Worm (Caenorhabditis elegans): Measurements from ENCODE around the gene clk-1.

- TF ChIP-seq fos-1 (tag; optimal IDR thresholded peaks at IDR 0.05) (no peak), jun-1 (tag; optimal IDR thresholded peaks at IDR 0.05) (no peak), pqm-1 (tag; optimal IDR thresholded peaks at IDR 0.05) (no peak)
These were observed 33.2 kb downstream of the clk-1 start, which contains the start of gene pqe-1 for ce11 chrIII:5310940-5311339.

Data from whole organism, L3 larva.